Worm (Caenorhabditis elegans): ENCODE measurements around the gene unc-64.

- TF ChIP-seq madf-8 (GFP tag; conservative IDR thresholded peaks at IDR 0.05) (no peak), pha-4 (tag; optimal IDR thresholded peaks at IDR 0.05) (no peak), ama-1 (optimal IDR thresholded peaks at IDR 0.05) (no peak), ama-1 (GFP tag; optimal IDR thresholded peaks at IDR 0.05) (no peak), ceh-40 (GFP tag; IDR thresholded peaks at IDR 0.05) (no peak), fkh-3 (tag; optimal IDR thresholded peaks at IDR 0.05) (no peak), snpc-4 (GFP tag; optimal IDR thresholded peaks at IDR 0.05) (no peak), snpc-4 (tag; optimal IDR thresholded peaks at IDR 0.05) (no peak), K12H6.12 (tag; optimal IDR thresholded peaks at IDR 0.05) (no peak)
Measured at ce11 chrIII:13328911-13329310, 51.9 kb downstream of the unc-64 start.
